Fruit fly (Drosophila melanogaster) whole organism, wandering third instar larva: Measurements from ENCODE around the gene RhoGEF4.

Experiments
- CrebA ChIP-seq: fragments of 200-800 bp; sonication (Bioruptor generic); optimal IDR thresholded peaks from 2 replicates; lab custom pipeline; 2016; ENCODE audit warnings: missing biosample characterization, mild to moderate bottlenecking, missing genetic modification characterization, borderline replicate concordance
- dmrt93B ChIP-seq: fragments of 200-800 bp; sonication (Bioruptor generic); optimal IDR thresholded peaks from 2 replicates; lab custom pipeline; 2018; ENCODE audit warnings: missing biosample characterization, mild to moderate bottlenecking, missing genetic modification characterization

dm6 chr3L:7328567-7329253 lies 5.5 kb upstream of the RhoGEF4 start, which contains the start of the genes mrva, CG42307 and mus312:
- no peak for TF ChIP-seq dmrt93B (GFP tag; lab: Kevin White, UChicago)
- no peak for TF ChIP-seq CrebA
